Fruit fly (Drosophila melanogaster): ENCODE results near the gene CG8833.

dm6 chr3L:13946003-13946402, 17.2 kb upstream of the CG8833 start:
- TF ChIP-seq CG13204 (GFP tag; optimal IDR thresholded peaks at IDR 0.05) (no peak), EcR (GFP tag; optimal IDR thresholded peaks at IDR 0.05) (peak; percentile 13), CG9948 (tag; optimal IDR thresholded peaks at IDR 0.05) (no peak), CG8159 (tag; optimal IDR thresholded peaks at IDR 0.05) (no peak)

Measured in whole organism, pupa.